Fruit fly (Drosophila melanogaster) whole organism, pupa: Measurements from ENCODE around the gene CG12507.

Experiments used
- CG10348 ChIP-seq: fragments of 200-800 bp; sonication (Bioruptor generic); IDR thresholded peaks from 2 replicates; pipeline ENCODE4 v1.3.6; 2022; ENCODE audit warnings: missing biosample characterization, missing genetic modification characterization
- CG12605 ChIP-seq: fragments of 200-800 bp; sonication (Bioruptor generic); IDR thresholded peaks from 2 replicates; pipeline ENCODE4 v1.3.6; 2022; ENCODE audit warnings: missing biosample characterization, missing genetic modification characterization
- CG13204 ChIP-seq: fragments of 200-800 bp; sonication (Bioruptor generic); optimal IDR thresholded peaks from 2 replicates; lab custom pipeline; 2018; ENCODE audit warnings: missing biosample characterization, mild to moderate bottlenecking, missing genetic modification characterization, moderate library complexity
- CG14655 ChIP-seq: fragments of 200-800 bp; sonication (Bioruptor generic); optimal IDR thresholded peaks from 3 replicates; lab custom pipeline; 2017; ENCODE audit warnings: mild to moderate bottlenecking, missing biosample characterization, missing genetic modification reagents, missing genetic modification characterization
- CG15710 ChIP-seq: fragments of 200-800 bp; sonication (Bioruptor generic); optimal IDR thresholded peaks from 2 replicates; lab custom pipeline; 2018; ENCODE audit warnings: missing biosample characterization, mild to moderate bottlenecking, missing genetic modification characterization, moderate library complexity
- CG17806 ChIP-seq: fragments of 200-800 bp; sonication (Bioruptor generic); optimal IDR thresholded peaks from 2 replicates; lab custom pipeline; 2018; ENCODE audit warnings: missing biosample characterization, mild to moderate bottlenecking, missing genetic modification characterization, moderate library complexity
- CG32121 ChIP-seq: fragments of 200-800 bp; sonication (Bioruptor generic); IDR thresholded peaks from 2 replicates; pipeline ENCODE4 v1.3.6; 2022; ENCODE audit warnings: missing biosample characterization, missing genetic modification characterization
- CG34367 ChIP-seq: fragments of 200-800 bp; sonication (Bioruptor generic); optimal IDR thresholded peaks from 2 replicates; lab custom pipeline; 2018; ENCODE audit warnings: missing biosample characterization, mild to moderate bottlenecking, missing genetic modification characterization
- CG4496 ChIP-seq: fragments of 200-800 bp; sonication (Bioruptor generic); IDR thresholded peaks from 3 replicates; pipeline ENCODE4 v1.3.6; 2022; ENCODE audit warnings: missing biosample characterization, missing genetic modification characterization
- CG8159 ChIP-seq: fragments of 200-800 bp; sonication (Bioruptor generic); optimal IDR thresholded peaks from 3 replicates; lab custom pipeline; 2018; ENCODE audit warnings: missing biosample characterization, mild to moderate bottlenecking, missing genetic modification characterization, moderate library complexity
- CG8301 ChIP-seq: fragments of 200-800 bp; sonication (Bioruptor generic); optimal IDR thresholded peaks from 2 replicates; lab custom pipeline; 2018; ENCODE audit warnings: missing biosample characterization, mild to moderate bottlenecking, missing genetic modification characterization
- CG9948 ChIP-seq: fragments of 200-800 bp; sonication (Bioruptor generic); optimal IDR thresholded peaks from 2 replicates; lab custom pipeline; 2018; ENCODE audit warnings: missing biosample characterization, mild to moderate bottlenecking, missing genetic modification characterization, moderate library complexity
- EcR ChIP-seq: fragments of 200-800 bp; sonication (Bioruptor generic); optimal IDR thresholded peaks from 3 replicates; lab custom pipeline; 2019; ENCODE audit warnings: missing biosample characterization, missing genetic modification characterization, mild to moderate bottlenecking, moderate library complexity, missing genetic modification reagents
- Ets98B ChIP-seq: fragments of 200-800 bp; sonication (Bioruptor generic); IDR thresholded peaks from 2 replicates; pipeline ENCODE4 v1.3.6; 2022; ENCODE audit warnings: missing biosample characterization, missing genetic modification characterization
- Pif1A ChIP-seq: fragments of 200-800 bp; sonication (Bioruptor generic); optimal IDR thresholded peaks from 3 replicates; lab custom pipeline; 2016; ENCODE audit warnings: missing biosample characterization, missing genetic modification characterization
- Pif1B ChIP-seq: fragments of 200-800 bp; sonication (Bioruptor generic); optimal IDR thresholded peaks from 3 replicates; lab custom pipeline; 2016; ENCODE audit warnings: missing biosample characterization, missing genetic modification characterization
- Snoo ChIP-seq: fragments of 200-800 bp; sonication (Bioruptor generic); optimal IDR thresholded peaks from 3 replicates; lab custom pipeline; 2017; ENCODE audit warnings: missing biosample characterization, mild to moderate bottlenecking, missing genetic modification characterization, inconsistent platforms
- fd96Ca ChIP-seq: fragments of 200-800 bp; sonication (Bioruptor generic); IDR thresholded peaks from 3 replicates; pipeline ENCODE4 v1.3.6; 2022; ENCODE audit warnings: missing biosample characterization, missing genetic modification characterization
- gl ChIP-seq: fragments of 200-800 bp; sonication (Bioruptor generic); optimal IDR thresholded peaks from 2 replicates; lab custom pipeline; 2018; ENCODE audit warnings: missing biosample characterization, mild to moderate bottlenecking, missing genetic modification characterization
- rn ChIP-seq: fragments of 200-800 bp; sonication (Bioruptor generic); IDR thresholded peaks from 2 replicates; pipeline ENCODE4 v1.3.6; 2022; ENCODE audit warnings: missing biosample characterization, missing genetic modification characterization

CG12507 gene

dm6 chrX:16296423-16297292 is 30.3 kb upstream of the CG12507 start, which contains the start of gene CG3632:
Gene CG3632 (plus strand): TSS chrX:16296671.
- TF ChIP-seq CG32121 = 0 out of 2 replicates have a peak, but pooled peaks have one; percentile 27
- TF ChIP-seq CG4496 = peak; percentile 66; the same call in 2 of the 3 replicates
- no peak for TF ChIP-seq rn (GFP tag; lab: Robert Waterston, UW)
- peak; percentile 23 for TF ChIP-seq Pif1B (GFP tag; lab: Kevin White, UChicago)

- TF ChIP-seq CG32121 (no peak), fd96Ca (GFP tag; lab: Robert Waterston, UW) (no peak), CG17806 (tag; lab: Kevin White, UChicago) (no peak), CG34367 (no peak), CG14655 (GFP tag; lab: Kevin White, UChicago) (no peak), rn (GFP tag; lab: Robert Waterston, UW) (no peak), CG8159 (tag; lab: Kevin White, UChicago) (no peak), CG15710 (tag; lab: Kevin White, UChicago) (no peak), CG12605 (GFP tag; lab: Robert Waterston, UW) (no peak), Ets98B (GFP tag; lab: Robert Waterston, UW) (no peak), gl (tag; lab: Kevin White, UChicago) (no peak), Pif1A (GFP tag; lab: Kevin White, UChicago) (no peak)
- TF ChIP-seq, all 21 proteins: peak for 0
These were observed 26.3 kb upstream of the CG12507 start for dm6 chrX:16292646-16293045.

DNA sequence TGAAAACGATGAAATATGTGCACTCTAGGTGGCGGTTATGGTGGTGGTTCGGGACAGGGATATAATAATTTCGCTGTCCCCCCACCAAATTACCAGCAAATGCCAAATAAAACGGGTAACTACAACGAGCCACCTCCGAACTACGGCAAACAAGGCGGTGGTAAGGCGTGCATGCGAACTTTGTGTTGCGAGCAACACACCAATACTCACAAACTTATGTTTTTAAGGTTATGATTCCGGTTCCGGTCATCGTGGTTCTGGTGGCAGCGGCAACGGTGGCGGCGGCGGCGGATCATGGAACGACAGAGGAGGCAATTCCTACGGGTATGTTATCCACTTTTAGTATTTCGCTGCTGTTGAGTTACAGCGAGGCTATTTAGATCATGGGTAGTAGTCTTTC is 22.7 kb upstream of the CG12507 start:
- TF ChIP-seq CG12605 (GFP tag; lab: Robert Waterston, UW) (no peak), CG17806 (tag; lab: Kevin White, UChicago) (no peak), Snoo (tag; lab: Kevin White, UChicago) (no peak), CG8301 (no peak), CG8159 (tag; lab: Kevin White, UChicago) (no peak), EcR (no peak)

dm6 chrX:16288492-16288964 is 22.2 kb upstream of the CG12507 start, which contains the start of the genes CG32576 and caz:
Gene CG32576 (minus strand): TSS chrX:16288533.
Gene caz (plus strand): TSS chrX:16288810.
- TF ChIP-seq CG15710 (tag; lab: Kevin White, UChicago) (peak; percentile 10), CG4496 (no peak)

dm6 chrX:16286083-16286666 is 19.8 kb upstream of the CG12507 start, which contains the start of gene UQCR-14:
Gene UQCR-14 (plus strand): TSS chrX:16286288.
- no peak for TF ChIP-seq CG8301
- no peak for TF ChIP-seq Snoo (tag; lab: Kevin White, UChicago)
- no peak for TF ChIP-seq CG34367
- no peak for TF ChIP-seq CG13204 (GFP tag; lab: Kevin White, UChicago)
- TF ChIP-seq CG10348 = no peak
- 0 out of 2 replicates have a peak, but pooled peaks have one; percentile 9 for TF ChIP-seq Ets98B (GFP tag; lab: Robert Waterston, UW)
- TF ChIP-seq, all 21 proteins: peak for 1

DNA sequence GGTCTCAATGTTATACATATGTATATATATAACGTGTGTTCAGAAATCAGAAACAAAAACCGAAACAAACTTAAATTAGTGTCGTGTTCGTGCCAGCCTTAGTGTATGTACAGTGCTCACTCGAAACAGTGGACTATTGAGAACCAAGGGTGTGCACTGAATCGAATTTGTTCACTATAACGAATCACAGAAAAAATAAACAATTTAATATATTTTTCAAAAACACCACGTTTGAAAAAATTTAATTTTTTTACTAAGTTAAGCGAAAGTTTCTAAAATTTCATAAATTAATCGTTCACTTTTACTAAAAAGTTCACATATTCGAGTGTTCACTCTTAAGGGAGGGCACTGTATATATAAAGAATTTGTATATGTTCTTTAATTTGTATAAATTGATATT is 18.8 kb upstream of the CG12507 start:
- TF ChIP-seq Snoo (tag; lab: Kevin White, UChicago) (peak; percentile 0), fd96Ca (GFP tag; lab: Robert Waterston, UW) (no peak), CG4496 (peak; percentile 35; the same call in 2 of the 3 replicates)

- peak; percentile 16 for TF ChIP-seq EcR
- no peak for TF ChIP-seq Pif1B (GFP tag; lab: Kevin White, UChicago)
These were observed 15.6 kb upstream of the CG12507 start for dm6 chrX:16281717-16282529.

DNA sequence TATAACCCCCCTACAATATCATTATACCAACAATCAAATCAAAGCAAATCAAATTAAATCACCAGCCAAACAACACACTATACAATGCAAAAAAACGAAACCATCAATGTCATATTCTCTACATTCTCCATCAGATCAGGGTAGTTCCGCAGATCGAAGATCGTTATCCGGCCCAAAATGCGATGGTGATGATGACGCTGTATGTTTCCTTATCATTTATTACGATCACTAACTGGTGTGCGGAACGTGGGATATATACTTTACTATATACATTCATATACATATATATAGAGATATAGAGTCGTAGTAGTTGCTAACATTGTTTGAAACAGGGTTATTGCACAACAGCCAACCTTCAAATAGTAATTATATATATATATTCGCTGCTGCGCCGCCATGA is 15.0 kb upstream of the CG12507 start:
- TF ChIP-seq gl (tag; lab: Kevin White, UChicago) (no peak), CG17806 (tag; lab: Kevin White, UChicago) (no peak), Snoo (tag; lab: Kevin White, UChicago) (no peak), CG14655 (GFP tag; lab: Kevin White, UChicago) (no peak), CG9948 (tag; lab: Kevin White, UChicago) (no peak), CG10348 (no peak), CG34367 (no peak), Pif1A (GFP tag; lab: Kevin White, UChicago) (no peak), Ets98B (GFP tag; lab: Robert Waterston, UW) (no peak), fd96Ca (GFP tag; lab: Robert Waterston, UW) (no peak), CG4496 (no peak), EcR (no peak), CG32121 (no peak)
